Worm (Caenorhabditis elegans) whole organism, L4 larva: ENCODE results near the gene evl-14.

Experiments used
- F10B5.3 ChIP-seq: sonication (generic microtip); optimal IDR thresholded peaks from 2 replicates; lab custom pipeline; 2016; ENCODE audit warnings: mild to moderate bottlenecking, missing genetic modification characterization, missing compliant biosample characterization
- Y105C5A.15 ChIP-seq: fragments of 200-800 bp; sonication (Bioruptor generic); IDR thresholded peaks from 2 replicates; pipeline ENCODE4 v1.3.6; 2022; ENCODE audit warnings: missing genetic modification characterization, missing compliant biosample characterization
- Y75B8A.6 ChIP-seq: fragments of 200-800 bp; sonication (Bioruptor generic); IDR thresholded peaks from 2 replicates; pipeline ENCODE4 v1.3.6; 2022; ENCODE audit warnings: missing genetic modification reagents, missing genetic modification characterization, missing compliant biosample characterization
- aly-2 ChIP-seq: sonication (generic microtip); optimal IDR thresholded peaks from 2 replicates; lab custom pipeline; 2018; ENCODE audit warnings: missing biosample characterization, missing genetic modification characterization
- arid-1 ChIP-seq: fragments of 200-800 bp; sonication (Bioruptor generic); conservative IDR thresholded peaks from 2 replicates; pipeline ENCODE4 v1.3.6; 2022; ENCODE audit warnings: missing genetic modification reagents, missing genetic modification characterization, missing compliant biosample characterization
- ceh-32 ChIP-seq: sonication (generic microtip); optimal IDR thresholded peaks from 2 replicates; lab custom pipeline; 2016; ENCODE audit warnings: mild to moderate bottlenecking, missing genetic modification characterization, missing compliant biosample characterization; ENCODE audit not compliant: poor library complexity
- ceh-62 ChIP-seq: sonication (generic microtip); optimal IDR thresholded peaks from 2 replicates; lab custom pipeline; 2017; ENCODE audit warnings: missing biosample characterization, missing genetic modification characterization
- ces-1 ChIP-seq: fragments of 150-350 bp; sonication (generic microtip); optimal IDR thresholded peaks from 4 replicates; lab custom pipeline; 2014; ENCODE audit warnings: missing biosample characterization, missing genetic modification reagents, missing genetic modification characterization
- ctbp-1 ChIP-seq: fragments of 200-800 bp; sonication (Bioruptor generic); IDR thresholded peaks from 2 replicates; pipeline ENCODE4 v1.3.6; 2022; ENCODE audit warnings: missing genetic modification reagents, missing genetic modification characterization, missing compliant biosample characterization
- daf-16 ChIP-seq, 3 experiments: sonication (generic microtip); optimal IDR thresholded peaks; 2 replicates each; lab custom pipeline; 2016 to 2017; ENCODE audit warnings: missing genetic modification characterization in 3 of 3, missing genetic modification reagents in 3 of 3, mild to moderate bottlenecking in 2 of 3, missing compliant biosample characterization in 2 of 3, missing biosample characterization in 1 of 3, moderate library complexity in 1 of 3
- dmd-6 ChIP-seq: fragments of 200-800 bp; sonication (Bioruptor generic); IDR thresholded peaks from 2 replicates; pipeline ENCODE4 v1.3.6; 2022; ENCODE audit warnings: missing genetic modification reagents, missing genetic modification characterization, missing compliant biosample characterization
- dmd-8 ChIP-seq: fragments of 200-800 bp; sonication (Bioruptor generic); IDR thresholded peaks from 2 replicates; pipeline ENCODE4 v1.3.6; 2022; ENCODE audit warnings: missing genetic modification characterization, missing compliant biosample characterization
- dpl-1 ChIP-seq: fragments of 150-350 bp; optimal IDR thresholded peaks from 2 replicates; lab custom pipeline; 2014; ENCODE audit warnings: missing biosample characterization, missing genetic modification reagents, missing genetic modification characterization
- gei-8 ChIP-seq: fragments of 200-800 bp; sonication (Bioruptor generic); optimal IDR thresholded peaks from 2 replicates; lab custom pipeline; 2018; ENCODE audit warnings: mild to moderate bottlenecking, missing genetic modification characterization, missing compliant biosample characterization
- hlh-30 ChIP-seq: sonication (generic microtip); optimal IDR thresholded peaks from 2 replicates; lab custom pipeline; 2017; ENCODE audit warnings: antibody characterized with exemption, mild to moderate bottlenecking, missing genetic modification characterization, missing compliant biosample characterization; ENCODE audit not compliant: insufficient read depth
- lin-13 ChIP-seq: fragments of 150-350 bp; optimal IDR thresholded peaks from 2 replicates; lab custom pipeline; 2014; ENCODE audit warnings: missing biosample characterization, missing genetic modification reagents, missing genetic modification characterization
- lin-38 ChIP-seq: fragments of 200-800 bp; sonication (Bioruptor generic); IDR thresholded peaks from 2 replicates; pipeline ENCODE4 v1.3.6; 2022; ENCODE audit warnings: missing genetic modification reagents, missing genetic modification characterization, missing compliant biosample characterization
- lin-39 ChIP-seq: fragments of 150-350 bp; optimal IDR thresholded peaks from 2 replicates; lab custom pipeline; 2014; ENCODE audit warnings: missing biosample characterization, missing genetic modification reagents, missing genetic modification characterization
- lir-3 ChIP-seq: sonication (generic microtip); optimal IDR thresholded peaks from 2 replicates; lab custom pipeline; 2016; ENCODE audit warnings: mild to moderate bottlenecking, missing genetic modification characterization, missing compliant biosample characterization
- madf-9 ChIP-seq: fragments of 200-800 bp; sonication (Bioruptor generic); conservative IDR thresholded peaks from 2 replicates; pipeline ENCODE4 v1.3.6; 2022; ENCODE audit warnings: missing genetic modification reagents, missing genetic modification characterization, missing compliant biosample characterization
- mdl-1 ChIP-seq, 2 experiments: fragments of 150-350 bp in 1 of 2; sonication (generic microtip) in 1 of 2; optimal IDR thresholded peaks; 2 replicates each; lab custom pipeline; 2014 to 2017; ENCODE audit warnings: missing biosample characterization in 2 of 2, missing genetic modification characterization in 2 of 2
- mdt-29 ChIP-seq: fragments of 200-800 bp; sonication (Bioruptor generic); IDR thresholded peaks from 2 replicates; pipeline ENCODE4 v1.3.6; 2022; ENCODE audit warnings: missing genetic modification reagents, missing genetic modification characterization, missing compliant biosample characterization
- mes-2 ChIP-seq: sonication (generic microtip); optimal IDR thresholded peaks from 2 replicates; lab custom pipeline; 2016; ENCODE audit warnings: missing genotype, mild to moderate bottlenecking, missing genetic modification characterization, missing compliant biosample characterization; ENCODE audit not compliant: poor library complexity, severe bottlenecking
- nhr-102 ChIP-seq: sonication (generic microtip); optimal IDR thresholded peaks from 2 replicates; lab custom pipeline; 2016; ENCODE audit warnings: mild to moderate bottlenecking, missing genetic modification characterization, moderate library complexity, missing compliant biosample characterization
- nhr-11 ChIP-seq: fragments of 150-350 bp; optimal IDR thresholded peaks from 2 replicates; lab custom pipeline; 2014; ENCODE audit warnings: missing biosample characterization, missing genetic modification characterization
- nhr-111 ChIP-seq: fragments of 200-800 bp; sonication (Bioruptor generic); optimal IDR thresholded peaks from 2 replicates; lab custom pipeline; 2018; ENCODE audit warnings: mild to moderate bottlenecking, missing genetic modification characterization, missing compliant biosample characterization
- nhr-237 ChIP-seq: sonication (generic microtip); optimal IDR thresholded peaks from 2 replicates; lab custom pipeline; 2017; ENCODE audit warnings: missing biosample characterization, missing genetic modification characterization
- nhr-28 ChIP-seq: fragments of 150-350 bp; optimal IDR thresholded peaks from 2 replicates; lab custom pipeline; 2014; ENCODE audit warnings: missing biosample characterization, missing genetic modification characterization
- nhr-41 ChIP-seq: fragments of 200-800 bp; sonication (Bioruptor generic); IDR thresholded peaks from 2 replicates; pipeline ENCODE4 v1.3.6; 2022; ENCODE audit warnings: missing genetic modification reagents, missing genetic modification characterization, missing compliant biosample characterization
- nhr-48 ChIP-seq: sonication (generic microtip); optimal IDR thresholded peaks from 2 replicates; lab custom pipeline; 2016; ENCODE audit warnings: mild to moderate bottlenecking, missing genetic modification characterization, missing compliant biosample characterization
- nhr-76 ChIP-seq: fragments of 150-350 bp; optimal IDR thresholded peaks from 2 replicates; lab custom pipeline; 2014; ENCODE audit warnings: missing biosample characterization, missing genetic modification characterization
- pha-4 ChIP-seq, 2 experiments: fragments of 150-350 bp in 1 of 2; fragments of 200-800 bp in 1 of 2; sonication (Bioruptor generic) in 1 of 2; IDR thresholded peaks in 1 of 2; optimal IDR thresholded peaks in 1 of 2; 2 replicates each; pipeline versions ENCODE4 v1.3.6 to Lab custom; 2014 to 2022; ENCODE audit warnings: missing genetic modification characterization in 2 of 2, missing genetic modification reagents in 2 of 2, missing biosample characterization in 1 of 2, missing compliant biosample characterization in 1 of 2
- php-3 ChIP-seq: fragments of 200-800 bp; sonication (Bioruptor generic); IDR thresholded peaks from 2 replicates; pipeline ENCODE4 v1.3.6; 2022; ENCODE audit warnings: missing genetic modification reagents, missing genetic modification characterization, missing compliant biosample characterization
- saeg-2 ChIP-seq: fragments of 200-800 bp; sonication (Bioruptor generic); IDR thresholded peaks from 2 replicates; pipeline ENCODE4 v1.3.6; 2022; ENCODE audit warnings: missing genetic modification reagents, missing genetic modification characterization, missing compliant biosample characterization
- sdz-12 ChIP-seq: fragments of 200-800 bp; sonication (Bioruptor generic); optimal IDR thresholded peaks from 2 replicates; lab custom pipeline; 2018; ENCODE audit warnings: mild to moderate bottlenecking, missing genetic modification characterization, missing compliant biosample characterization
- skn-1 ChIP-seq: fragments of 150-350 bp; optimal IDR thresholded peaks from 2 replicates; lab custom pipeline; 2014; ENCODE audit warnings: missing biosample characterization, missing genetic modification characterization
- spr-3 ChIP-seq: fragments of 200-800 bp; sonication (Bioruptor generic); optimal IDR thresholded peaks from 2 replicates; lab custom pipeline; 2018; ENCODE audit warnings: mild to moderate bottlenecking, missing genetic modification characterization, missing compliant biosample characterization
- unc-130 ChIP-seq: sonication (generic microtip); optimal IDR thresholded peaks from 2 replicates; lab custom pipeline; 2016; ENCODE audit warnings: missing genetic modification reagents, missing genetic modification characterization, missing compliant biosample characterization
- vab-7 ChIP-seq: fragments of 200-800 bp; sonication (Bioruptor generic); IDR thresholded peaks from 2 replicates; pipeline ENCODE4 v1.3.6; 2022; ENCODE audit warnings: missing genetic modification reagents, missing genetic modification characterization, missing compliant biosample characterization
- zag-1 ChIP-seq: fragments of 150-350 bp; optimal IDR thresholded peaks from 2 replicates; lab custom pipeline; 2014; ENCODE audit warnings: missing biosample characterization, missing genetic modification characterization
- zfp-2 ChIP-seq: sonication (generic microtip); optimal IDR thresholded peaks from 2 replicates; lab custom pipeline; 2016; ENCODE audit warnings: mild to moderate bottlenecking, missing genetic modification characterization, missing compliant biosample characterization
- zfp-3 ChIP-seq: fragments of 200-800 bp; sonication (Bioruptor generic); conservative IDR thresholded peaks from 2 replicates; pipeline ENCODE4 v1.3.6; 2022; ENCODE audit warnings: missing genetic modification reagents, missing genetic modification characterization, missing compliant biosample characterization
- zip-2 ChIP-seq: fragments of 150-350 bp; optimal IDR thresholded peaks from 2 replicates; lab custom pipeline; 2014; ENCODE audit warnings: missing biosample characterization, missing genetic modification characterization

The evl-14 gene

ce11 chrIII:4281955-4282618 lies 30.8 kb downstream of the evl-14 start (continued):
- TF ChIP-seq saeg-2 (GFP tag; lab: Robert Waterston, UW), result peak; percentile 98
- TF ChIP-seq ceh-62 (tag; lab: Kevin White, UChicago), result no peak
- peak; percentile 92 for TF ChIP-seq spr-3 (GFP tag; lab: Kevin White, UChicago)
- peak; percentile 82 for TF ChIP-seq lir-3 (tag; lab: Kevin White, UChicago)
- peak; percentile 93 for TF ChIP-seq nhr-28 (tag; lab: Kevin White, UChicago)
- TF ChIP-seq arid-1 (GFP tag; lab: Robert Waterston, UW), result peak; percentile 87
- TF ChIP-seq ces-1 (GFP tag; lab: Kevin White, UChicago), result peak; percentile 14
- TF ChIP-seq madf-9 (GFP tag; lab: Robert Waterston, UW), result peak; percentile 99
- TF ChIP-seq mes-2 (tag; lab: Kevin White, UChicago), result peak; percentile 77
- 0 out of 2 replicates have a peak, but pooled peaks have one; percentile 8 for TF ChIP-seq Y75B8A.6 (GFP tag; lab: Robert Waterston, UW)
- TF ChIP-seq hlh-30 (tag; lab: Kevin White, UChicago), result peak; percentile 98
- peak; percentile 99 for TF ChIP-seq nhr-48 (tag; lab: Kevin White, UChicago)
- TF ChIP-seq ceh-32 (tag; lab: Kevin White, UChicago), result peak; percentile 90
- TF ChIP-seq nhr-111 (GFP tag; lab: Kevin White, UChicago), result peak; percentile 40
- TF ChIP-seq php-3 (GFP tag; lab: Robert Waterston, UW), result peak; percentile 77
- TF ChIP-seq nhr-102 (tag; lab: Kevin White, UChicago), result peak; percentile 98
- TF ChIP-seq Y105C5A.15 (GFP tag; lab: Robert Waterston, UW), result no peak
- peak; percentile 25 for TF ChIP-seq unc-130 (GFP tag; lab: Kevin White, UChicago)
- peak; percentile 94 to 97 for TF ChIP-seq daf-16 (GFP tag; optimal IDR thresholded peaks at IDR 0.05; lab: Kevin White, UChicago)
- TF ChIP-seq daf-16 (tag; optimal IDR thresholded peaks at IDR 0.05; lab: Kevin White, UChicago), result peak; percentile 72
- peak; percentile 78 for TF ChIP-seq dpl-1
- TF ChIP-seq F10B5.3 (tag; lab: Kevin White, UChicago), result peak; percentile 91
- TF ChIP-seq zag-1, result peak; percentile 91
- peak; percentile 58 for TF ChIP-seq nhr-76 (tag; lab: Kevin White, UChicago)
- peak; percentile 91 for TF ChIP-seq nhr-41 (GFP tag; lab: Robert Waterston, UW)
- TF ChIP-seq lin-39 (tag; lab: Kevin White, UChicago), result peak; percentile 74
- peak; percentile 57 for TF ChIP-seq nhr-237
- peak; percentile 89 for TF ChIP-seq mdt-29 (GFP tag; lab: Robert Waterston, UW)
- no peak for TF ChIP-seq aly-2 (tag; lab: Kevin White, UChicago)
- TF ChIP-seq dmd-6 (GFP tag; lab: Robert Waterston, UW), result peak; percentile 100
- peak; percentile 85 for TF ChIP-seq lin-38
- peak; percentile 82 for TF ChIP-seq vab-7
- peak; percentile 98 to 99 for TF ChIP-seq mdl-1 (tag; optimal IDR thresholded peaks at IDR 0.05; lab: Kevin White, UChicago)

- TF ChIP-seq pha-4 (GFP tag; IDR thresholded peaks at IDR 0.05; lab: Robert Waterston, UW) (no peak), pha-4 (tag; optimal IDR thresholded peaks at IDR 0.05; lab: Kevin White, UChicago) (peak; percentile 32), lir-3 (tag; lab: Kevin White, UChicago) (no peak), hlh-30 (tag; lab: Kevin White, UChicago) (peak; percentile 47), nhr-102 (tag; lab: Kevin White, UChicago) (no peak), ceh-32 (tag; lab: Kevin White, UChicago) (no peak), skn-1 (tag; lab: Kevin White, UChicago) (no peak), gei-8 (GFP tag; lab: Kevin White, UChicago) (no peak), lin-13 (no peak), spr-3 (GFP tag; lab: Kevin White, UChicago) (no peak), nhr-11 (tag; lab: Kevin White, UChicago) (no peak), dmd-8 (no peak), arid-1 (GFP tag; lab: Robert Waterston, UW) (no peak), nhr-28 (tag; lab: Kevin White, UChicago) (peak; percentile 11), sdz-12 (GFP tag; lab: Kevin White, UChicago) (peak; percentile 20), zfp-3 (GFP tag; lab: Robert Waterston, UW) (no peak), zfp-2 (tag; lab: Kevin White, UChicago) (no peak), unc-130 (GFP tag; lab: Kevin White, UChicago) (no peak), php-3 (GFP tag; lab: Robert Waterston, UW) (no peak), nhr-111 (GFP tag; lab: Kevin White, UChicago) (no peak), ctbp-1 (GFP tag; lab: Robert Waterston, UW) (no peak), zip-2 (no peak), F10B5.3 (tag; lab: Kevin White, UChicago) (peak; percentile 29)
These were observed 32.4 kb downstream of the evl-14 start, which contains the start of gene sup-26 for ce11 chrIII:4280215-4281173. TSS of gene sup-26 (minus strand) at chrIII:4280224.
